Fruit fly (Drosophila melanogaster): ENCODE measurements around the gene ocn.

Gene ocn

DNA sequence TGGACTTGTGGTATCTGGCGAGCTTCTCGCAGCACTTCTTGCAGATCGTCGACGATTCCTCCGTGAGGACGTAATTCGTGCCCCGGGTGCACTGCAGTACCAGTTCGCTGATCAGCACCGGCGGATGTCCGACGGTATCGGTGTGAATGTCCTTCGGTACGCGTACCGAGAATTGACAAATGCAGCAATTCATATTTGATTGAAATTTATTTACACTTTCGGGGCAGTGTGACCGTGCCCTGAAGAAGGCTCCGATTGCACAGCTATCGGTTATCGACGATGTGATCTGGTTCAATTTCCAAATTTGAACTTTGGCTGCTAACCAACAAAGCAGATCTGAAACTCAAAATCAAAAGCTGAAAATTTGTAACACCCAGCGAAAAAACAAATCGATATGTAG lies 921 bp downstream of the ocn start, which contains the start of gene ZIPIC:
Gene ZIPIC (minus strand): TSS at position 262 of the 400 bp plus-strand sequence.
- no peak for TF ChIP-seq CG8159 (tag; optimal IDR thresholded peaks at IDR 0.05)
- no peak for TF ChIP-seq CG8301 (tag; optimal IDR thresholded peaks at IDR 0.05)
- TF ChIP-seq CG4496 (GFP tag; IDR thresholded peaks at IDR 0.05), result no peak
- TF ChIP-seq D1 (tag; optimal IDR thresholded peaks at IDR 0.05), result no peak
- no peak for TF ChIP-seq rn (GFP tag; IDR thresholded peaks at IDR 0.05)
- TF ChIP-seq CG10348 (GFP tag; IDR thresholded peaks at IDR 0.05), result no peak
- TF ChIP-seq Pif1A (GFP tag; optimal IDR thresholded peaks at IDR 0.05), result no peak

DNA sequence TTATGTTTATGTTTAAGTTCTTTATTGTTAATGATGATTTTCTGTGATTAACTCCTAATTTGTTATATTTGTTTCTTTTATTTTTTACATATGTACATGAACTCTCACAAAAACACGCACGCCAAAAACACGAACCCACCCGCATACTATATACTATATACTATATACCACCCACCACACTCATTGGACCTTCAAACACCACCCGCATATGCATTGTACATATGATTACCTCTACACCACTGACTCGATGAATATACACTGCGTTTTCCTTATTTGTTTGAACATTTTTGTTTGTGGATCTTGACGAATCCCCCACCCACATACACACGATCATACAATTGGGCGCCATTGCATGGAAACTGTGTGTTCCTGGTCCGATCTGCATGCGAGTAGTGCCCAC lies 5.2 kb downstream of the ocn start:
- no peak for TF ChIP-seq CG8301 (tag; optimal IDR thresholded peaks at IDR 0.05)
- no peak for TF ChIP-seq D1 (tag; optimal IDR thresholded peaks at IDR 0.05)
- TF ChIP-seq CG12605 (GFP tag; IDR thresholded peaks at IDR 0.05), result no peak

DNA sequence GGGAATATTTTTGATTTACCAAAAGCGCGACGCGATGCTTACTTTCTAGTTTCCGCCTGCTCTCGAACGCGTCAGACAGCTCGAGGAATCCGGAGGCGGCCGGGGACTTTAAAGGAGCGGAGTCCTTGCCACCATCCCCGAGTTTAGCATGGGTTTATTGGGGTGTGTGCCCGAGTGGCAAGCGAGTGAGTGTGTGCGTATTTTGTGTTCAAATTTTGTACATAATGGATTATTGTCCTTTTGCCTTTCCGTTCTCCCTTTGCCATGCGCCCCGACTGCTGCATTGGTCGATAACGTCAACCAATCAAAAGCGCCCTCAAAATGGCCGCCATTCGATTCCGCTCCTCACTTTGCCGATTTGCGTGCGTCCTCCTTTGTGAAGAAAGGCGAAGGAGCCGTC lies 7.5 kb downstream of the ocn start:
- TF ChIP-seq EcR (GFP tag; optimal IDR thresholded peaks at IDR 0.05), result no peak
- no peak for TF ChIP-seq CG9948 (tag; optimal IDR thresholded peaks at IDR 0.05)
- no peak for TF ChIP-seq CG14655 (GFP tag; optimal IDR thresholded peaks at IDR 0.05)

DNA sequence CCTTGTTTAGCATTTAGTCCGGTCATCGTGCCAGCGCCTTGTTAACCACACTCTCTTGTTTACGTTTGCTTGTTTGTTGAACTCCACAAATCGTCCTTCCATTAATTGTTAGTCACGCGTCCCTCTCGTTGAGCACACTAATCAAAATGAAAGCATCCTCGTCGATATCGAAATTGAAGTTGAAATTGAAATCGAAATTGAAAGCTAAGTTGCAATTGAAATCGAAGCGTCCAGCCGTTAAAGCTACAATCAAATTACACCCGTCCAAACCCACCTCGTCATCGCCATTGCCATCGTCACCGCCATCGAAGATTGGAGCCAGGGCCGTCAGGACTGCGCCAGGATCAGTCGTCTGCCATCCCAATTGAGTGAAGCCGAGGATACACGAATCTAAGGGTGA lies 14.1 kb downstream of the ocn start:
- no peak for TF ChIP-seq D1 (tag; optimal IDR thresholded peaks at IDR 0.05)
- TF ChIP-seq CG4496 (GFP tag; IDR thresholded peaks at IDR 0.05), result no peak
- TF ChIP-seq CG32121 (GFP tag; IDR thresholded peaks at IDR 0.05), result no peak
- TF ChIP-seq Ets98B (GFP tag; IDR thresholded peaks at IDR 0.05), result no peak

DNA sequence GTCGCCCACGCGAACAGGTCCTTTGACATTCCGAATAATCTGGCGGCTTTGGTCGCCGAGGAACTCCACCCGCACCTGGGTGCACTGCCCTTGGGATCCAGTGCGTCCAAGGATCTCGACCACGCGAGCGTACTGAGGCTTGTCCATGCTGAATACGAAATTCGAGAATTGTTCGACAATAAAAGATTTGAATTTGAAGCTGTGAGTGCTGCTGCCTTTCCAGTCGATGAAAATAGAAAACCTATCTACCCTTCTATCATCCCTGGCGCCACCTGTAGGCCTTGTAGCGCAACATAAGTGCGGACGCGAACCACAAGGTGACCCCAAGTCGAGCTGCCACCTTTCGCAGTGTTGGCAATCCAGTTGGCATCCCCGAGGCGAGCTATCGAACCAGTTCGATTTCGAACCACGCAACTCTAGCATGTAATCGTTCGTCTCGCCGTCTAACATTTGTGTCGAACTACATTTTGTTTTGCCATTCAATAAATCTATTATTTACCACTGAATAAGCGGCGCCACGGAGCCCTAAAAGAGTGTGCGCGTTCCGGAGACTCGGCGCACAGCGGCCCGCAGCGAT lies 15.0 kb downstream of the ocn start, which contains the start of the genes RpS28a and Axn:
Gene RpS28a (minus strand): TSS at position 197 of the 577 bp plus-strand sequence.
Gene Axn (plus strand): TSS at position 391 of the 577 bp plus-strand sequence.
- TF ChIP-seq CG9948 (tag; optimal IDR thresholded peaks at IDR 0.05), result no peak
- peak; percentile 93 for TF ChIP-seq EcR (GFP tag; optimal IDR thresholded peaks at IDR 0.05)

DNA sequence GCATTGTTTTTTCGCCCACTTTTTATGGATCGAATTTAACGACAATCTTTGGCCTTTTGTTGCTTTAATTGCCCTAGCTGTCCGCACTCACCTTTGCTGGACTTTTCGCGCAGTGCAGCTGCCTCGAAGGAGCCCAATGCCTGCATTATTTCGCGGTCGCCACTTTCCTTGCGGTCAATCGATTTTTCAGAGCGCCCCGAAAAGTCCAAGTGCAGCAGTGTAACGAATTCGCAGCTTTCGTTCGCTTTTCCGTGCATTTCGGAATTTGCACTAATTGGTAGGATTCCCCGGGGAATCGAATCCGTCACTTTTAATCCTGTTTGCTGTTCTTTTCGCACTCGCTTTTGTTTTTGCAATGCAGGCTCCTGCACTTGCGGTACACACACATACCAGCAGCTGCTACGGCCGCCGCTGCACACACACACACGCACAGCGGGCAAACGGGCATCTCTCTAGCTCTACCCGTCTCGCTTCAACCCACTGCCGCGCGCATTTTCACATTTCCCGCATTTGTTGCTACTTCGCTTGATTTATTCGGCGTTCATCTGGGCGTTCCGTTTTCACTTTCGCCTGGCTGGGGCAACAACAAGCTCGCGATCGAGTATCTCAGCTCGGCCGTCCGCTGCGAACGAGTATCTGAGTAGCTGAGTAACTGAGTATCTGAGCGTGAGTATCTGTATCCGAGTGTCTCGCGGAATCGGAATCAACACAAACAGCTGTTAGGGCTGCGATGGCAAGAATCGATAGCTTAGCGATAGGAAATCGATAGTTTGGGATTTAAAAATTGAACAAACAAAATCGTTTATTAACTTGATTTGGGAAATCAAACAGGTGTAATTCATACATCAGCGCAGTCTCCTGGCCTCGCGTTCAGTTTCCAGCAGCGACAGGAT lies 15.7 kb downstream of the ocn start, which contains the start of gene Mgat2:
Gene Mgat2 (minus strand): TSS at position 663 of the 893 bp plus-strand sequence.
- TF ChIP-seq gl (tag; optimal IDR thresholded peaks at IDR 0.05), result no peak
- TF ChIP-seq Pif1B (GFP tag; optimal IDR thresholded peaks at IDR 0.05), result no peak
- no peak for TF ChIP-seq CG15710 (tag; optimal IDR thresholded peaks at IDR 0.05)
- TF ChIP-seq CG13204 (GFP tag; optimal IDR thresholded peaks at IDR 0.05), result peak; percentile 98
- TF ChIP-seq CG14655 (GFP tag; optimal IDR thresholded peaks at IDR 0.05), result no peak
- TF ChIP-seq CG8159 (tag; optimal IDR thresholded peaks at IDR 0.05), result no peak
- TF ChIP-seq CG12605 (GFP tag; IDR thresholded peaks at IDR 0.05), result peak; percentile 47
- no peak for TF ChIP-seq CG8301 (tag; optimal IDR thresholded peaks at IDR 0.05)
- TF ChIP-seq Pif1A (GFP tag; optimal IDR thresholded peaks at IDR 0.05), result no peak
- TF ChIP-seq CG17806 (tag; optimal IDR thresholded peaks at IDR 0.05), result peak; percentile 2
- TF ChIP-seq Snoo (tag; optimal IDR thresholded peaks at IDR 0.05), result peak; percentile 17
- TF ChIP-seq CG10348 (GFP tag; IDR thresholded peaks at IDR 0.05), result no peak
- TF ChIP-seq CG9948 (tag; optimal IDR thresholded peaks at IDR 0.05), result no peak
- TF ChIP-seq Ets98B (GFP tag; IDR thresholded peaks at IDR 0.05), result peak; percentile 65; the same call in 1 of the 2 replicates
- peak; percentile 61; the same call in 2 of the 3 replicates for TF ChIP-seq CG4496 (GFP tag; IDR thresholded peaks at IDR 0.05)
- no peak for TF ChIP-seq EcR (GFP tag; optimal IDR thresholded peaks at IDR 0.05)
- TF ChIP-seq rn (GFP tag; IDR thresholded peaks at IDR 0.05), result no peak
- no peak for TF ChIP-seq D1 (tag; optimal IDR thresholded peaks at IDR 0.05)

DNA sequence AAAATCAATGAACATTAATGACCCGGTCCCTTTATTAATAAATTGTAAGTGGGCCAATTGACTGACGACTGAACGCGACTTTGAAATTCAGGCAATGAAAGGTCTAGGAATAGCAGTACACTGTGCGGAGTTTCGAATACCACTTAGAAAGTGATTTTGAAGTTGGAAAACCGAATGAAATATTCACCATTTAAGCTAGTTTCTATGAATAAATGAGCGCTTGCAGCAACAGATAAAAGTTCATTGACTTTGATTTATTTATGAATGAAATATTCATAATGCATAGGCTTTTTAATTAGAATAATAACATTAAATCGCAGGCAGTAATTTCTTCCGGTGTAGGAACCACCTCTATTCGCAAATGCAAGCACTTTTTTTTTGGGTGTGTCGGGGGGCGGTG lies 16.5 kb downstream of the ocn start:
- 0 out of 2 replicates have a peak, but pooled peaks have one; percentile 21 for TF ChIP-seq rn (GFP tag; IDR thresholded peaks at IDR 0.05)
- peak; percentile 8 for TF ChIP-seq CG17806 (tag; optimal IDR thresholded peaks at IDR 0.05)
- TF ChIP-seq CG34367 (tag; optimal IDR thresholded peaks at IDR 0.05), result no peak
- TF ChIP-seq Ets98B (GFP tag; IDR thresholded peaks at IDR 0.05), result peak; percentile 57
- peak; percentile 9 for TF ChIP-seq CG15710 (tag; optimal IDR thresholded peaks at IDR 0.05)
- TF ChIP-seq CG4496 (GFP tag; IDR thresholded peaks at IDR 0.05), result peak; percentile 64; the same call in 2 of the 3 replicates
- peak; percentile 27 for TF ChIP-seq CG8159 (tag; optimal IDR thresholded peaks at IDR 0.05)
- peak; percentile 44 for TF ChIP-seq CG8301 (tag; optimal IDR thresholded peaks at IDR 0.05)
- no peak for TF ChIP-seq Snoo (tag; optimal IDR thresholded peaks at IDR 0.05)
- TF ChIP-seq CG32121 (GFP tag; IDR thresholded peaks at IDR 0.05), result peak; percentile 73
- TF ChIP-seq Pif1B (GFP tag; optimal IDR thresholded peaks at IDR 0.05), result no peak
- TF ChIP-seq CG14655 (GFP tag; optimal IDR thresholded peaks at IDR 0.05), result no peak
- TF ChIP-seq D1 (tag; optimal IDR thresholded peaks at IDR 0.05), result no peak
- peak; percentile 20 for TF ChIP-seq CG9948 (tag; optimal IDR thresholded peaks at IDR 0.05)
- TF ChIP-seq CG10348 (GFP tag; IDR thresholded peaks at IDR 0.05), result no peak
- TF ChIP-seq fd96Ca (GFP tag; IDR thresholded peaks at IDR 0.05), result peak; percentile 37; the same call in 1 of the 3 replicates
